Worm (Caenorhabditis elegans) whole organism, L3 larva: ENCODE results near the gene R07C12.3.

Experiments
- fos-1 ChIP-seq: fragments of 150-350 bp; optimal IDR thresholded peaks from 2 replicates; lab custom pipeline; 2014; ENCODE audit warnings: missing biosample characterization, missing genetic modification characterization
- nhr-23 ChIP-seq: fragments of 150-350 bp; optimal IDR thresholded peaks from 2 replicates; lab custom pipeline; 2014; ENCODE audit warnings: missing biosample characterization, missing genetic modification reagents, missing genetic modification characterization
- ztf-11 ChIP-seq: fragments of 150-350 bp; optimal IDR thresholded peaks from 2 replicates; lab custom pipeline; 2014; ENCODE audit warnings: missing biosample characterization, missing genetic modification characterization

DNA sequence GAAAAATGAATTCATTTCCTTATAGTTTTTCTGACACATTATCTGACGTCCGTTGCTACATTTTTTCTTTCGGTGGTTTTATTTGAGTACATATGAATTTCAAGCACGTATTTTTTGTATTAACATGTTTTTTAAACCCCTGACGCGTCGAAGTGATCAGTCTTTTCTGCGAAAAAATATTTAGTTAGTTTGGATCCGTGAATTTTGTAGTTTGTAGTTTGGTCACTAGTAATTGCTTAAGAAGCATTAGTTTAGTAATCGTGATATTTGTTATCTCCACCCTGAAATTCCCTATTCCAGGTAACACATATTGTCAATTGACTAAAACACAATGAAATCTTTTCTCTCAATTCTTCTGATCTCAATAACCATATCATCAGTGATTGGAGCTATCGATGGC is 36.1 kb upstream of the R07C12.3 start, which contains the start of gene C35B1.7:
- no peak for TF ChIP-seq ztf-11 (tag; lab: Kevin White, UChicago)
- TF ChIP-seq nhr-23 (tag; lab: Kevin White, UChicago) = no peak
- no peak for TF ChIP-seq fos-1 (tag; lab: Kevin White, UChicago)
